Worm (Caenorhabditis elegans): Measurements from ENCODE around the gene his-6.

his-6 gene

ce11 chrV:8500348-8500747, 34.4 kb downstream of the his-6 start (continued):
- TF ChIP-seq egl-5 (tag; optimal IDR thresholded peaks at IDR 0.05) (peak; percentile 64), lsy-12 (tag; optimal IDR thresholded peaks at IDR 0.05) (peak; percentile 95), nhr-76 (tag; optimal IDR thresholded peaks at IDR 0.05) (peak; percentile 41), unc-62 (GFP tag; optimal IDR thresholded peaks at IDR 0.05) (peak; percentile 90), elt-1 (tag; optimal IDR thresholded peaks at IDR 0.05) (no peak), elt-2 (tag; optimal IDR thresholded peaks at IDR 0.05) (peak; percentile 70), fkh-10 (GFP tag; optimal IDR thresholded peaks at IDR 0.05) (no peak), ama-1 (optimal IDR thresholded peaks at IDR 0.05) (peak; percentile 51), nhr-28 (tag; optimal IDR thresholded peaks at IDR 0.05) (peak; percentile 44), lin-15B (tag; optimal IDR thresholded peaks at IDR 0.05) (peak; percentile 7), ztf-11 (tag; optimal IDR thresholded peaks at IDR 0.05) (peak; percentile 20), ceh-9 (tag; optimal IDR thresholded peaks at IDR 0.05) (peak; percentile 71), nhr-77 (tag; optimal IDR thresholded peaks at IDR 0.05) (peak; percentile 88), mml-1 (tag; optimal IDR thresholded peaks at IDR 0.05) (peak; percentile 56), sea-2 (GFP tag; optimal IDR thresholded peaks at IDR 0.05) (peak; percentile 83), pha-4 (tag; optimal IDR thresholded peaks at IDR 0.05) (no peak), nhr-43 (tag; optimal IDR thresholded peaks at IDR 0.05; ENCODE audit: poor library complexity, severe bottlenecking) (peak; percentile 98)

ce11 chrV:8499407-8499806, 35.4 kb downstream of the his-6 start:
- TF ChIP-seq fkh-2 (tag; optimal IDR thresholded peaks at IDR 0.05) = no peak

- peak; percentile 22 for TF ChIP-seq elt-2 (tag; optimal IDR thresholded peaks at IDR 0.05)
- TF ChIP-seq unc-39 (tag; optimal IDR thresholded peaks at IDR 0.05) = no peak
- TF ChIP-seq ama-1 (optimal IDR thresholded peaks at IDR 0.05) = no peak
- no peak for TF ChIP-seq tbx-2 (tag; optimal IDR thresholded peaks at IDR 0.05)
- TF ChIP-seq snpc-4 (tag; optimal IDR thresholded peaks at IDR 0.05) = peak; percentile 4
- TF ChIP-seq nhr-12 (tag; optimal IDR thresholded peaks at IDR 0.05) = no peak
- no peak for TF ChIP-seq nhr-11 (tag; optimal IDR thresholded peaks at IDR 0.05)
These were observed 38.8 kb downstream of the his-6 start for ce11 chrV:8495965-8496364.

- TF ChIP-seq mml-1 (tag; optimal IDR thresholded peaks at IDR 0.05) (no peak), ztf-11 (tag; optimal IDR thresholded peaks at IDR 0.05) (no peak), daf-12 (tag; optimal IDR thresholded peaks at IDR 0.05) (no peak), pha-4 (tag; optimal IDR thresholded peaks at IDR 0.05) (no peak), ceh-82 (tag; optimal IDR thresholded peaks at IDR 0.05) (no peak), lin-15B (tag; optimal IDR thresholded peaks at IDR 0.05) (no peak), elt-1 (tag; optimal IDR thresholded peaks at IDR 0.05) (no peak), zag-1 (tag; optimal IDR thresholded peaks at IDR 0.05) (no peak), fos-1 (tag; optimal IDR thresholded peaks at IDR 0.05) (no peak), eor-1 (tag; optimal IDR thresholded peaks at IDR 0.05) (no peak), nhr-11 (tag; optimal IDR thresholded peaks at IDR 0.05) (no peak), nhr-12 (tag; optimal IDR thresholded peaks at IDR 0.05) (no peak), ceh-16 (tag; optimal IDR thresholded peaks at IDR 0.05) (no peak), egl-27 (tag; optimal IDR thresholded peaks at IDR 0.05) (no peak), aly-2 (tag; optimal IDR thresholded peaks at IDR 0.05) (no peak)
These were observed 39.7 kb downstream of the his-6 start for ce11 chrV:8495106-8495505.

ce11 chrV:8494260-8494939, 40.4 kb downstream of the his-6 start, which contains the start of gene pxn-1:
pxn-1 (plus strand) TSS chrV:8494889.
- TF ChIP-seq unc-62 (GFP tag; optimal IDR thresholded peaks at IDR 0.05) (peak; percentile 55), skn-1 (tag; optimal IDR thresholded peaks at IDR 0.05) (no peak), elt-1 (tag; optimal IDR thresholded peaks at IDR 0.05) (peak; percentile 76), lin-39 (tag; optimal IDR thresholded peaks at IDR 0.05) (peak; percentile 78)

All from whole organism, L3 larva.